Fruit fly (Drosophila melanogaster) whole organism, pupa: ENCODE data around the gene ase.

Experiments used
- CG17806 ChIP-seq: fragments of 200-800 bp; sonication (Bioruptor generic); optimal IDR thresholded peaks from 2 replicates; lab custom pipeline; 2018; ENCODE audit warnings: missing biosample characterization, mild to moderate bottlenecking, missing genetic modification characterization, moderate library complexity
- Ets98B ChIP-seq: fragments of 200-800 bp; sonication (Bioruptor generic); IDR thresholded peaks from 2 replicates; pipeline ENCODE4 v1.3.6; 2022; ENCODE audit warnings: missing biosample characterization, missing genetic modification characterization
- Pif1A ChIP-seq: fragments of 200-800 bp; sonication (Bioruptor generic); optimal IDR thresholded peaks from 3 replicates; lab custom pipeline; 2016; ENCODE audit warnings: missing biosample characterization, missing genetic modification characterization
- Pif1B ChIP-seq: fragments of 200-800 bp; sonication (Bioruptor generic); optimal IDR thresholded peaks from 3 replicates; lab custom pipeline; 2016; ENCODE audit warnings: missing biosample characterization, missing genetic modification characterization
- gl ChIP-seq: fragments of 200-800 bp; sonication (Bioruptor generic); optimal IDR thresholded peaks from 2 replicates; lab custom pipeline; 2018; ENCODE audit warnings: missing biosample characterization, mild to moderate bottlenecking, missing genetic modification characterization

- no peak for TF ChIP-seq Ets98B (GFP tag; lab: Robert Waterston, UW)
- no peak for TF ChIP-seq CG17806 (tag; lab: Kevin White, UChicago)
- no peak for TF ChIP-seq gl (tag; lab: Kevin White, UChicago)
- no peak for TF ChIP-seq Pif1B (GFP tag; lab: Kevin White, UChicago)
- TF ChIP-seq Pif1A (GFP tag; lab: Kevin White, UChicago): no peak
These were observed 27.0 kb downstream of the ase start, which contains the start of the genes CG18273 and CG3156 for dm6 chrX:487517-487957.
